Worm (Caenorhabditis elegans): ENCODE measurements around the gene end-3.

Gene end-3

ce11 chrV:14006819-14007218, 7.7 kb upstream of the end-3 start:
- TF ChIP-seq nhr-90 (tag; optimal IDR thresholded peaks at IDR 0.05; ENCODE audit: poor library complexity) (no peak), pax-3 (tag; optimal IDR thresholded peaks at IDR 0.05) (peak; percentile 40), unc-98 (GFP tag; IDR thresholded peaks at IDR 0.05) (no peak), aly-2 (tag; optimal IDR thresholded peaks at IDR 0.05) (no peak), fos-1 (tag; optimal IDR thresholded peaks at IDR 0.05) (no peak), nhr-47 (tag; optimal IDR thresholded peaks at IDR 0.05) (peak; percentile 27), hpl-2 (GFP tag; optimal IDR thresholded peaks at IDR 0.05) (no peak), pqm-1 (tag; optimal IDR thresholded peaks at IDR 0.05) (no peak), unc-86 (tag; optimal IDR thresholded peaks at IDR 0.05) (peak; percentile 28), aha-1 (tag; optimal IDR thresholded peaks at IDR 0.05) (no peak), nhr-85 (tag) (no peak), zip-4 (GFP tag; optimal IDR thresholded peaks at IDR 0.05) (no peak), snpc-4 (tag; optimal IDR thresholded peaks at IDR 0.05) (no peak), ceh-82 (tag; optimal IDR thresholded peaks at IDR 0.05) (peak in 2 of 3 experiments; percentile 9 to 28), fkh-8 (tag; optimal IDR thresholded peaks at IDR 0.05) (peak; percentile 42), egl-13 (tag; optimal IDR thresholded peaks at IDR 0.05) (no peak), Y116A8C.19 (tag; optimal IDR thresholded peaks at IDR 0.05; ENCODE audit: borderline replicate concordance) (no peak), C16A3.4 (tag; optimal IDR thresholded peaks at IDR 0.05) (no peak), rnt-1 (tag; optimal IDR thresholded peaks at IDR 0.05) (no peak), ceh-8 (GFP tag; optimal IDR thresholded peaks at IDR 0.05) (peak; percentile 5), zag-1 (tag; optimal IDR thresholded peaks at IDR 0.05) (no peak), alr-1 (tag; optimal IDR thresholded peaks at IDR 0.05; ENCODE audit: borderline replicate concordance) (no peak), lin-14 (GFP tag; optimal IDR thresholded peaks at IDR 0.05) (peak; percentile 63), hlh-17 (GFP tag; optimal IDR thresholded peaks at IDR 0.05; ENCODE audit: borderline replicate concordance) (no peak), nhr-12 (tag; optimal IDR thresholded peaks at IDR 0.05) (no peak), nhr-71 (tag; optimal IDR thresholded peaks at IDR 0.05) (peak; percentile 25), nhr-28 (tag; optimal IDR thresholded peaks at IDR 0.05) (no peak), lin-15B (tag; optimal IDR thresholded peaks at IDR 0.05) (no peak), lsy-2 (tag; optimal IDR thresholded peaks at IDR 0.05) (peak in 1 of 2 experiments; percentile 37), snu-23 (GFP tag; optimal IDR thresholded peaks at IDR 0.05) (no peak), lin-35 (GFP tag; optimal IDR thresholded peaks at IDR 0.05) (peak in 1 of 2 experiments; percentile 16), tbx-2 (tag; optimal IDR thresholded peaks at IDR 0.05) (peak; percentile 12), ceh-88 (GFP tag; IDR thresholded peaks at IDR 0.05) (no peak), grh-1 (GFP tag; IDR thresholded peaks at IDR 0.05) (no peak), tlp-1 (tag; optimal IDR thresholded peaks at IDR 0.05) (no peak), unc-30 (tag; optimal IDR thresholded peaks at IDR 0.05) (no peak), isw-1 (GFP tag; IDR thresholded peaks at IDR 0.05) (0 out of 2 replicates have a peak, but pooled peaks have one; percentile 2), efl-1 (optimal IDR thresholded peaks at IDR 0.05) (peak in 1 of 2 experiments; percentile 10), efl-1 (GFP tag; optimal IDR thresholded peaks at IDR 0.05 in 1 of 2) (no peak), sup-37 (GFP tag; optimal IDR thresholded peaks at IDR 0.05) (no peak), sox-4 (tag; optimal IDR thresholded peaks at IDR 0.05) (no peak), ztf-11 (tag; optimal IDR thresholded peaks at IDR 0.05) (no peak), nhr-19 (GFP tag; conservative IDR thresholded peaks at IDR 0.05) (no peak), nhr-76 (tag; optimal IDR thresholded peaks at IDR 0.05) (no peak)

- TF ChIP-seq skn-1 (tag; optimal IDR thresholded peaks at IDR 0.05) (no peak), lin-14 (GFP tag; optimal IDR thresholded peaks at IDR 0.05) (peak; percentile 42), nhr-71 (tag; optimal IDR thresholded peaks at IDR 0.05) (peak; percentile 39), nhr-20 (tag; optimal IDR thresholded peaks at IDR 0.05) (peak; percentile 33), sox-4 (tag; optimal IDR thresholded peaks at IDR 0.05) (no peak), unc-30 (tag; optimal IDR thresholded peaks at IDR 0.05) (no peak), mep-1 (tag; optimal IDR thresholded peaks at IDR 0.05) (peak; percentile 41), zag-1 (tag; optimal IDR thresholded peaks at IDR 0.05) (no peak), grh-1 (GFP tag; IDR thresholded peaks at IDR 0.05) (no peak), nhr-90 (tag; optimal IDR thresholded peaks at IDR 0.05; ENCODE audit: poor library complexity) (peak; percentile 20), mab-9 (GFP tag; IDR thresholded peaks at IDR 0.05) (peak; percentile 36; the same call in 1 of the 2 replicates), blmp-1 (tag; optimal IDR thresholded peaks at IDR 0.05) (peak; percentile 34), lsy-2 (tag; optimal IDR thresholded peaks at IDR 0.05) (peak; percentile 7 to 33), lin-13 (GFP tag; optimal IDR thresholded peaks at IDR 0.05) (peak; percentile 17), nhr-77 (tag; optimal IDR thresholded peaks at IDR 0.05) (peak; percentile 5), unc-62 (GFP tag; optimal IDR thresholded peaks at IDR 0.05) (no peak), snu-23 (GFP tag; optimal IDR thresholded peaks at IDR 0.05) (peak; percentile 30), efl-1 (optimal IDR thresholded peaks at IDR 0.05) (peak; percentile 4 to 9), efl-1 (GFP tag; optimal IDR thresholded peaks at IDR 0.05 in 1 of 2) (peak in 1 of 2 experiments; percentile 54), lin-35 (GFP tag; optimal IDR thresholded peaks at IDR 0.05) (peak in 1 of 2 experiments; percentile 13)
Measured at ce11 chrV:14008353-14008859, 6.1 kb upstream of the end-3 start.
